Fruit fly (Drosophila melanogaster): Measurements from ENCODE around the gene CG9135.
A peak's percentile ranks its signal among the peaks of the same experiment; 100 is the strongest.

CG9135 gene

DNA sequence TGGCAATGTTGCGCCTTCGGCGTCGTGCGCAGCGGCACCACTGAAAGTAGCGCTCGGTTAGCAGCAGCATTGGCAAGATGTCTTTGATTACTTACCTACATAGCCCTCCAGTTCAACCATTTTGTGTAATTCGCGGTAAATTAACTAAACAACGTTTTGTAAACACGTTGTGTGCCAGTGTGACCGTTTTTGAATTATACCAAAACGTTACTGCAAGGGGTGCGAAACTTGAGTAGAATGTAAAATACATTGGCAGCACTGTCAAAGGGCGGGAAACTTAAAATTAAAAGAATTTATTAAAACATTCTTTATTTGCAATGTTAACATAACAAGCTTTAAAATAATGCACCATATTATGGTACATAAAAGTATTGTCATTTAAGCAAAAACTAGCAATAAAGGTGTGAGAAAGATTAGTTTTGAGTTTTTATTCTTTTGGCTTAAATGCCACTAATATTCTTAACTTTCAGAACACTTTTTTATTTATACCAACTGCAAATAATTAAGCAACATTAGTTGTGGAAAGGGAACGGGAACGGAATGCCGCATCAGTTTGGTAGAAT is 26.2 kb upstream of the CG9135 start, which contains the start of gene CG9107 (continued):
- TF ChIP-seq Max (GFP tag; optimal IDR thresholded peaks at IDR 0.05) (peak; percentile 47), stwl (tag; optimal IDR thresholded peaks at IDR 0.05) (peak; percentile 81), Adf1 (GFP tag; IDR thresholded peaks at IDR 0.05) (no peak), CG2116 (GFP tag; optimal IDR thresholded peaks at IDR 0.05) (no peak), hkb (optimal IDR thresholded peaks at IDR 0.05) (no peak), hkb (GFP tag; IDR thresholded peaks at IDR 0.05) (no peak), CG2712 (tag; optimal IDR thresholded peaks at IDR 0.05) (peak; percentile 6), CG2889 (GFP tag; IDR thresholded peaks at IDR 0.05) (no peak), nom (GFP tag; optimal IDR thresholded peaks at IDR 0.05) (no peak), CrebB (tag; optimal IDR thresholded peaks at IDR 0.05) (no peak), CG15514 (GFP tag; optimal IDR thresholded peaks at IDR 0.05) (peak; percentile 39), CG8944 (GFP tag; optimal IDR thresholded peaks at IDR 0.05) (no peak), Doc3 (GFP tag; IDR thresholded peaks at IDR 0.05; ENCODE audit: partially characterized antibody) (no peak), CG13123 (GFP tag; optimal IDR thresholded peaks at IDR 0.05) (no peak), CG9437 (GFP tag; optimal IDR thresholded peaks at IDR 0.05) (peak; percentile 90), Dref (GFP tag; IDR thresholded peaks at IDR 0.05) (no peak), eve (GFP tag; optimal IDR thresholded peaks at IDR 0.05) (no peak), CG12659 (GFP tag; optimal IDR thresholded peaks at IDR 0.05) (peak; percentile 10), Pdp1 (GFP tag; optimal IDR thresholded peaks at IDR 0.05) (peak in 1 of 2 experiments; percentile 34), Dp (GFP tag; optimal IDR thresholded peaks at IDR 0.05) (peak; percentile 92), zfh1 (GFP tag; IDR thresholded peaks at IDR 0.05) (no peak), CG13287 (GFP tag; IDR thresholded peaks at IDR 0.05; ENCODE audit: partially characterized antibody) (peak; percentile 32; the same call in 1 of the 2 replicates), pzg (GFP tag; optimal IDR thresholded peaks at IDR 0.05) (peak; percentile 92), CG14710 (tag; optimal IDR thresholded peaks at IDR 0.05) (peak; percentile 64), inv (GFP tag; IDR thresholded peaks at IDR 0.05; ENCODE audit: partially characterized antibody) (no peak), Sox100B (GFP tag; optimal IDR thresholded peaks at IDR 0.05) (no peak), tin (GFP tag; optimal IDR thresholded peaks at IDR 0.05) (no peak), dm (GFP tag; optimal IDR thresholded peaks at IDR 0.05) (peak; percentile 92), E2f2 (GFP tag; IDR thresholded peaks at IDR 0.05) (peak; percentile 98), Sry-δ (GFP tag; optimal IDR thresholded peaks at IDR 0.05) (peak; percentile 18), Dll (GFP tag; IDR thresholded peaks at IDR 0.05; ENCODE audit: partially characterized antibody) (peak; percentile 37; the same call in 1 of the 4 replicates), prd (optimal IDR thresholded peaks at IDR 0.05) (no peak), prd (GFP tag; IDR thresholded peaks at IDR 0.05) (no peak), CG7928 (GFP tag; optimal IDR thresholded peaks at IDR 0.05) (no peak), CG7556 (GFP tag; optimal IDR thresholded peaks at IDR 0.05) (no peak), tup (GFP tag; optimal IDR thresholded peaks at IDR 0.05) (no peak), ranshi (GFP tag; IDR thresholded peaks at IDR 0.05) (no peak), pita (GFP tag; optimal IDR thresholded peaks at IDR 0.05) (peak; percentile 28), CG11723 (GFP tag; optimal IDR thresholded peaks at IDR 0.05) (no peak), D19A (tag; optimal IDR thresholded peaks at IDR 0.05) (peak; percentile 36), Lhr (GFP tag; optimal IDR thresholded peaks at IDR 0.05) (peak; percentile 25), D (optimal IDR thresholded peaks at IDR 0.05) (no peak), D (GFP tag; optimal IDR thresholded peaks at IDR 0.05) (no peak), crc (GFP tag; optimal IDR thresholded peaks at IDR 0.05) (no peak), TFAM (GFP tag; optimal IDR thresholded peaks at IDR 0.05) (no peak), CG12071 (GFP tag; optimal IDR thresholded peaks at IDR 0.05) (no peak), tll (GFP tag; optimal IDR thresholded peaks at IDR 0.05) (no peak), Med (GFP tag) (peak; percentile 44), crol (GFP tag; IDR thresholded peaks at IDR 0.05) (no peak), vvl (GFP tag; IDR thresholded peaks at IDR 0.05) (no peak), peb (GFP tag; IDR thresholded peaks at IDR 0.05) (no peak)
